Fruit fly (Drosophila melanogaster): ENCODE results near the gene CG43355.

dm6 chr2L:11500649-11501048, 16.1 kb downstream of the CG43355 start:
- TF ChIP-seq cic (GFP tag; optimal IDR thresholded peaks at IDR 0.05) (no peak), CG7045 (GFP tag; optimal IDR thresholded peaks at IDR 0.05) (no peak), kay (GFP tag; ENCODE audit: borderline replicate concordance) (no peak), CG5204 (GFP tag; optimal IDR thresholded peaks at IDR 0.05) (no peak), CG11617 (GFP tag; optimal IDR thresholded peaks at IDR 0.05) (no peak), CG33017 (tag; optimal IDR thresholded peaks at IDR 0.05) (no peak), ovo (GFP tag; optimal IDR thresholded peaks at IDR 0.05) (no peak), cnc (optimal IDR thresholded peaks at IDR 0.05) (no peak), Clk (GFP tag; optimal IDR thresholded peaks at IDR 0.05) (no peak), Hr96 (GFP tag; optimal IDR thresholded peaks at IDR 0.05) (no peak), pad (GFP tag; optimal IDR thresholded peaks at IDR 0.05) (no peak), CG7101 (tag; optimal IDR thresholded peaks at IDR 0.05) (no peak)
